Fruit fly (Drosophila melanogaster) whole organism, embryonic: Measurements from ENCODE around the gene Snx27.

Experiments
- ATbp ChIP-seq: fragments of 200-800 bp; sonication (Bioruptor generic); optimal IDR thresholded peaks from 2 replicates; lab custom pipeline; 2017; ENCODE audit warnings: missing biosample characterization, mild to moderate bottlenecking, missing genetic modification characterization, missing genetic modification reagents
- Ada2b ChIP-seq: fragments of 200-800 bp; sonication (Bioruptor generic); IDR thresholded peaks from 2 replicates; pipeline ENCODE4 v1.3.6; 2022; ENCODE audit warnings: missing biosample characterization, missing genetic modification characterization
- Adf1 ChIP-seq: fragments of 200-800 bp; sonication (Bioruptor generic); IDR thresholded peaks from 2 replicates; pipeline ENCODE4 v1.3.6; 2022; ENCODE audit warnings: missing biosample characterization, missing genetic modification characterization
- Antp ChIP-seq: fragments of 200-800 bp; sonication (Bioruptor generic); optimal IDR thresholded peaks from 3 replicates; lab custom pipeline; 2016; ENCODE audit warnings: missing biosample characterization, missing genetic modification characterization
- CG10274 ChIP-seq: fragments of 200-800 bp; sonication (Bioruptor generic); optimal IDR thresholded peaks from 3 replicates; lab custom pipeline; 2017; ENCODE audit warnings: missing biosample characterization, mild to moderate bottlenecking, missing genetic modification characterization
- CG11456 ChIP-seq: fragments of 200-800 bp; sonication (Bioruptor generic); IDR thresholded peaks from 3 replicates; pipeline ENCODE4 v1.3.6; 2022; ENCODE audit warnings: missing biosample characterization, missing genetic modification characterization
- CG11504 ChIP-seq: fragments of 200-800 bp; sonication (Bioruptor generic); optimal IDR thresholded peaks from 3 replicates; lab custom pipeline; 2019; ENCODE audit warnings: missing biosample characterization, mild to moderate bottlenecking, missing genetic modification characterization, moderate library complexity
- CG1233 ChIP-seq: fragments of 200-800 bp; sonication (Bioruptor generic); optimal IDR thresholded peaks from 4 replicates; lab custom pipeline; 2018; ENCODE audit warnings: missing biosample characterization, mild to moderate bottlenecking, missing genetic modification characterization
- CG14050 ChIP-seq: fragments of 200-800 bp; sonication (Bioruptor generic); IDR thresholded peaks from 3 replicates; pipeline ENCODE4 v1.3.6; 2022; ENCODE audit warnings: missing biosample characterization, missing genetic modification characterization
- CG16815 ChIP-seq: fragments of 200-800 bp; sonication (Bioruptor generic); optimal IDR thresholded peaks from 3 replicates; lab custom pipeline; 2017; ENCODE audit warnings: missing biosample characterization, mild to moderate bottlenecking, missing genetic modification characterization
- CG3065 ChIP-seq: fragments of 200-800 bp; sonication (Bioruptor generic); optimal IDR thresholded peaks from 2 replicates; lab custom pipeline; 2016; ENCODE audit warnings: missing biosample characterization, missing genetic modification characterization
- CG31388 ChIP-seq: fragments of 200-800 bp; sonication (Bioruptor generic); optimal IDR thresholded peaks from 2 replicates; lab custom pipeline; 2016; ENCODE audit warnings: missing biosample characterization, missing genetic modification characterization
- CG32772 ChIP-seq: fragments of 200-800 bp; sonication (Bioruptor generic); IDR thresholded peaks from 2 replicates; pipeline ENCODE4 v1.3.6; 2022; ENCODE audit warnings: missing biosample characterization, missing genetic modification characterization
- CG3847 ChIP-seq: fragments of 200-800 bp; sonication (Bioruptor generic); IDR thresholded peaks from 2 replicates; pipeline ENCODE4 v1.3.6; 2022; ENCODE audit warnings: missing biosample characterization, missing genetic modification characterization
- CG6765 ChIP-seq: fragments of 200-800 bp; sonication (Bioruptor generic); optimal IDR thresholded peaks from 3 replicates; lab custom pipeline; 2017; ENCODE audit warnings: missing biosample characterization, mild to moderate bottlenecking, missing genetic modification characterization
- CG8290 ChIP-seq, 3 experiments: fragments of 200-800 bp; sonication (Bioruptor generic); optimal IDR thresholded peaks; 2 replicates each; lab custom pipeline; 2016 to 2019; ENCODE audit warnings: missing biosample characterization in 3 of 3, missing genetic modification characterization in 3 of 3, mild to moderate bottlenecking in 2 of 3, moderate library complexity in 1 of 3
- CG8478 ChIP-seq: fragments of >200 bp; optimal IDR thresholded peaks from 2 replicates; lab custom pipeline; 2018
- CG9437 ChIP-seq: fragments of 200-800 bp; sonication (Bioruptor generic); optimal IDR thresholded peaks from 2 replicates; lab custom pipeline; 2018; ENCODE audit warnings: missing biosample characterization, mild to moderate bottlenecking, missing genetic modification characterization
- CHES-1-like ChIP-seq: fragments of 200-800 bp; sonication (Bioruptor generic); optimal IDR thresholded peaks from 2 replicates; lab custom pipeline; 2016; ENCODE audit warnings: missing biosample characterization, missing genetic modification characterization
- Doc3 ChIP-seq: fragments of 200-800 bp; sonication (Bioruptor generic); IDR thresholded peaks from 3 replicates; pipeline ENCODE4 v1.3.6; 2022; ENCODE audit warnings: missing biosample characterization, missing genetic modification characterization; ENCODE audit not compliant: partially characterized antibody
- Eip74EF ChIP-seq, 2 experiments: fragments of 200-800 bp in 1 of 2; fragments of >200 bp in 1 of 2; sonication (Bioruptor generic) in 1 of 2; optimal IDR thresholded peaks; 2 replicates each; lab custom pipeline; 2017 to 2019; ENCODE audit warnings: missing biosample characterization in 2 of 2, missing genetic modification characterization in 2 of 2, mild to moderate bottlenecking in 1 of 2, moderate library complexity in 1 of 2
- Elba2 ChIP-seq: fragments of 200-800 bp; sonication (Bioruptor generic); optimal IDR thresholded peaks from 3 replicates; lab custom pipeline; 2016; ENCODE audit warnings: missing biosample characterization, missing genetic modification characterization
- Ets97D ChIP-seq: fragments of 200-800 bp; sonication (Bioruptor generic); optimal IDR thresholded peaks from 3 replicates; lab custom pipeline; 2016; ENCODE audit warnings: missing biosample characterization, missing genetic modification characterization
- Hand ChIP-seq: fragments of 200-800 bp; sonication (Bioruptor generic); optimal IDR thresholded peaks from 2 replicates; lab custom pipeline; 2017; ENCODE audit warnings: mild to moderate bottlenecking, missing biosample characterization, missing genetic modification reagents, missing genetic modification characterization
- NC2α ChIP-seq: fragments of 200-800 bp; sonication (Bioruptor generic); optimal IDR thresholded peaks from 2 replicates; lab custom pipeline; 2016; ENCODE audit warnings: missing biosample characterization, missing genetic modification characterization
- Neu2 ChIP-seq: fragments of 200-800 bp; sonication (Bioruptor generic); optimal IDR thresholded peaks from 3 replicates; lab custom pipeline; 2016; ENCODE audit warnings: missing biosample characterization, missing genetic modification characterization, borderline replicate concordance
- Ravus ChIP-seq: fragments of 200-800 bp; sonication (Bioruptor generic); IDR thresholded peaks from 2 replicates; pipeline ENCODE4 v1.3.6; 2022; ENCODE audit warnings: missing biosample characterization, missing genetic modification characterization
- Scr ChIP-seq: fragments of 200-800 bp; sonication (Bioruptor generic); IDR thresholded peaks from 2 replicates; pipeline ENCODE4 v1.3.6; 2022; ENCODE audit warnings: missing biosample characterization, missing genetic modification characterization; ENCODE audit not compliant: partially characterized antibody
- Taf1 ChIP-seq: fragments of 200-800 bp; sonication (Bioruptor generic); IDR thresholded peaks from 2 replicates; pipeline ENCODE4 v1.3.6; 2022; ENCODE audit warnings: missing biosample characterization, missing genetic modification characterization
- ab ChIP-seq: fragments of 200-800 bp; sonication (Bioruptor generic); optimal IDR thresholded peaks from 2 replicates; lab custom pipeline; 2016; ENCODE audit warnings: missing biosample characterization, missing genetic modification characterization
- ac ChIP-seq: fragments of 200-800 bp; sonication (Bioruptor generic); optimal IDR thresholded peaks from 3 replicates; lab custom pipeline; 2017; ENCODE audit warnings: missing biosample characterization, mild to moderate bottlenecking, missing genetic modification characterization
- ase ChIP-seq: fragments of 200-800 bp; sonication (Bioruptor generic); IDR thresholded peaks from 3 replicates; pipeline ENCODE4 v1.3.6; 2022; ENCODE audit warnings: missing biosample characterization, missing genetic modification characterization
- ash1 ChIP-seq: fragments of 200-800 bp; sonication (Bioruptor generic); optimal IDR thresholded peaks from 2 replicates; lab custom pipeline; 2018; ENCODE audit warnings: missing biosample characterization, mild to moderate bottlenecking, missing genetic modification characterization
- caup ChIP-seq: fragments of 200-800 bp; sonication (Bioruptor generic); optimal IDR thresholded peaks from 3 replicates; lab custom pipeline; 2017; ENCODE audit warnings: missing biosample characterization, mild to moderate bottlenecking, missing genetic modification characterization, moderate library complexity; ENCODE audit not compliant: severe bottlenecking
- ci ChIP-seq: fragments of 200-800 bp; sonication (Bioruptor generic); IDR thresholded peaks from 3 replicates; pipeline ENCODE4 v1.3.6; 2022; ENCODE audit warnings: missing biosample characterization, missing genetic modification characterization
- eve ChIP-seq, 2 experiments: fragments of >200 bp; optimal IDR thresholded peaks; 2 replicates each; lab custom pipeline; 2017; ENCODE audit warnings: missing biosample characterization in 2 of 2, missing genetic modification characterization in 2 of 2
- ftz-f1 ChIP-seq: fragments of 200-800 bp; sonication (Bioruptor generic); optimal IDR thresholded peaks from 2 replicates; lab custom pipeline; 2016; ENCODE audit warnings: missing biosample characterization, missing genetic modification characterization
- gro ChIP-seq: fragments of 200-800 bp; sonication (Bioruptor generic); optimal IDR thresholded peaks from 2 replicates; lab custom pipeline; 2016; ENCODE audit warnings: missing biosample characterization, missing genetic modification characterization
- jigr1 ChIP-seq: fragments of 200-800 bp; sonication (Bioruptor generic); IDR thresholded peaks from 3 replicates; pipeline ENCODE4 v1.3.6; 2022; ENCODE audit warnings: missing biosample characterization, missing genetic modification characterization
- klu ChIP-seq: fragments of 200-800 bp; sonication (Bioruptor generic); IDR thresholded peaks from 2 replicates; pipeline ENCODE4 v1.3.6; 2022; ENCODE audit warnings: missing biosample characterization, missing genetic modification characterization
- kni ChIP-seq: fragments of 200-800 bp; sonication (Bioruptor generic); optimal IDR thresholded peaks from 3 replicates; lab custom pipeline; 2017; ENCODE audit warnings: mild to moderate bottlenecking, missing biosample characterization, missing genetic modification reagents, missing genetic modification characterization
- lmd ChIP-seq: fragments of 200-800 bp; sonication (Bioruptor generic); IDR thresholded peaks from 2 replicates; pipeline ENCODE4 v1.3.6; 2022; ENCODE audit warnings: missing biosample characterization, missing genetic modification characterization
- salm ChIP-seq: fragments of 200-800 bp; sonication (Bioruptor generic); optimal IDR thresholded peaks from 2 replicates; lab custom pipeline; 2018; ENCODE audit warnings: missing biosample characterization, mild to moderate bottlenecking, missing genetic modification characterization
- schlank ChIP-seq: fragments of 200-800 bp; sonication (Bioruptor generic); optimal IDR thresholded peaks from 2 replicates; lab custom pipeline; 2018; ENCODE audit warnings: missing biosample characterization, mild to moderate bottlenecking, missing genetic modification characterization
- sens ChIP-seq: fragments of 200-800 bp; sonication (Bioruptor generic); peaks from one replicate; lab custom pipeline; 2016; ENCODE audit warnings: missing biosample characterization, missing genetic modification characterization
- slbo ChIP-seq: fragments of 200-800 bp; sonication (Bioruptor generic); IDR thresholded peaks from 2 replicates; pipeline ENCODE4 v1.3.6; 2022; ENCODE audit warnings: missing biosample characterization, missing genetic modification characterization
- sqz ChIP-seq: fragments of 200-800 bp; sonication (Bioruptor generic); optimal IDR thresholded peaks from 3 replicates; lab custom pipeline; 2018; ENCODE audit warnings: missing biosample characterization, mild to moderate bottlenecking, missing genetic modification characterization
- unpg ChIP-seq: fragments of 200-800 bp; sonication (Bioruptor generic); optimal IDR thresholded peaks from 3 replicates; lab custom pipeline; 2018; ENCODE audit warnings: missing biosample characterization, mild to moderate bottlenecking, missing genetic modification characterization, moderate library complexity

Snx27 gene

DNA sequence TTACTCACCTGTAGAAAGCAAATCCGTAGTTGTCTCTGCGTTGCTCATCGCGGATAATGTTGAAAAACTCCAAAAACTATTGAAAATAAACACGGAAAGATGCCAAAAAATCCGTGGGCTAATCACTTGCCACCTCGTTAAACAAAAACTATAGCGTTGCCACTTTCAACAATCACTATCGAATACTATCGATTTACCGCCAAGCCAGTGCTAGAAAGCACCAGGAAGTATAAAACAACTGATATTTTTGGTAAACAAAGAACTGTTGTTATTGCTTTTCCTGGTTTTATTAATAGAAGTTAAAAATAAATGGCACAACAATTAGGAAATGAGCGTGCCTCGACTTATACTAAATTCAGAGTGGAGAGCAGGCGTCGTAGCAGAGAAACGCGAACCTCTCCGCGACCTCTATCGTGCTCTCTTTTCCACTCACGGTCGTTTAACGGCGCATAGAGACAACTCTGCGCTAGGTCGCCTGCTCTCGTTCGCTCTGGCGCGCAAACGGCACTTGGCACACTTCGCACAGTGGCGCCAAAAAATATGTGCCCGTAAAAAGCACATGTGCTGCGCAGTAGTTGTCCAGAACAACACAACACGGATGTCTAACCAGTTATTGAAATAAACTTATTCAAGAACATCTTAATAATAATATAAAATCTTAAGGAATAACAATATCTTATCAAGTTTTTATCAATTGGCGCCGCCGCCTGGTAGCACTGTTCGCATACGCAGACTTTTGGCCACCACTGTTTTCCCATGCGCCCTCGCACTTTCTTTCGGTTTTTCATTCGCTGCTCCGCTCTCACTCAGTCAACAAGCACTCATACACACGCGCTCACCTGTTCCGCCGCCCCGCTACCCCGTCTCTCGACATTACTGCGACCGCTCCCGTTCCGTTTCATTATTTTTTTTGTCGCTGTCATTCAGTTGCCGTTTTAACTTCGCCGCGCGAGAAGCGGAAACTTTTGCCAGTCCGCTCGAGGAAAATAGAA lies 17.3 kb upstream of the Snx27 start, which contains the start of the genes lin-52 and CG15771 (continued):
- TF ChIP-seq ash1, result no peak
- TF ChIP-seq Ets97D (GFP tag; lab: Kevin White, UChicago), result peak; percentile 65
- TF ChIP-seq ab (GFP tag; lab: Kevin White, UChicago), result peak; percentile 85
- TF ChIP-seq Taf1 (GFP tag; lab: Robert Waterston, UW), result peak; percentile 93
- peak; percentile 99 for TF ChIP-seq kni (GFP tag; lab: Kevin White, UChicago)
- peak; percentile 56 for TF ChIP-seq Antp
- peak; percentile 71 for TF ChIP-seq Scr (GFP tag; lab: Robert Waterston, UW)
- peak in 1 of 2 experiments; percentile 94 for TF ChIP-seq Eip74EF (GFP tag; optimal IDR thresholded peaks at IDR 0.05; lab: Kevin White, UChicago)
- no peak for TF ChIP-seq eve (GFP tag; optimal IDR thresholded peaks at IDR 0.05; lab: Kevin White, UChicago)
- TF ChIP-seq ci, result peak; percentile 94
- peak; percentile 93 for TF ChIP-seq Ada2b (GFP tag; lab: Robert Waterston, UW)
- TF ChIP-seq ftz-f1, result peak; percentile 47
- TF ChIP-seq CG11456 (GFP tag; lab: Robert Waterston, UW), result peak; percentile 93
- TF ChIP-seq ATbp (GFP tag; lab: Kevin White, UChicago), result peak; percentile 95
- TF ChIP-seq salm (tag; lab: Kevin White, UChicago), result peak; percentile 90
- TF ChIP-seq CHES-1-like (GFP tag; lab: Kevin White, UChicago), result peak; percentile 33
- TF ChIP-seq CG1233 (GFP tag; lab: Kevin White, UChicago), result peak; percentile 91
- peak; percentile 82 for TF ChIP-seq CG8290 (GFP tag; optimal IDR thresholded peaks at IDR 0.05; lab: Kevin White, UChicago)
- TF ChIP-seq CG8290 (tag; optimal IDR thresholded peaks at IDR 0.05; lab: Kevin White, UChicago), result peak; percentile 64 to 69
- TF ChIP-seq CG10274, result peak; percentile 84
- TF ChIP-seq NC2α, result no peak
- peak; percentile 63 for TF ChIP-seq gro (GFP tag; lab: Kevin White, UChicago)
- TF ChIP-seq Neu2 (GFP tag; lab: Kevin White, UChicago), result no peak
- peak; percentile 91 for TF ChIP-seq CG14050 (GFP tag; lab: Robert Waterston, UW)
- peak; percentile 91 for TF ChIP-seq schlank (tag; lab: Kevin White, UChicago)
- peak; percentile 94 for TF ChIP-seq unpg
- peak; percentile 96 for TF ChIP-seq slbo (GFP tag; lab: Robert Waterston, UW)
- TF ChIP-seq CG16815, result peak; percentile 94
- TF ChIP-seq CG6765, result peak; percentile 95
- TF ChIP-seq klu, result peak; percentile 98
- TF ChIP-seq sens, result peak; percentile 97
- TF ChIP-seq ase, result peak; percentile 92
- TF ChIP-seq ac (GFP tag; lab: Kevin White, UChicago), result peak; percentile 81
- peak; percentile 60 for TF ChIP-seq CG31388 (GFP tag; lab: Kevin White, UChicago)
- TF ChIP-seq Ravus (GFP tag; lab: Robert Waterston, UW), result peak; percentile 62
- peak; percentile 76 for TF ChIP-seq CG3065 (GFP tag; lab: Kevin White, UChicago)
- TF ChIP-seq caup (GFP tag; lab: Kevin White, UChicago), result peak; percentile 94
- TF ChIP-seq CG3847, result peak; percentile 96
- peak; percentile 65; the same call in 2 of the 3 replicates for TF ChIP-seq Doc3 (GFP tag; lab: Robert Waterston, UW)
- TF ChIP-seq Hand (GFP tag; lab: Kevin White, UChicago), result peak; percentile 96
- peak; percentile 85 for TF ChIP-seq CG9437 (GFP tag; lab: Kevin White, UChicago)
- no peak for TF ChIP-seq Elba2
- TF ChIP-seq sqz (GFP tag; lab: Kevin White, UChicago), result peak; percentile 96
- TF ChIP-seq CG11504, result peak; percentile 94
- TF ChIP-seq CG32772 (GFP tag; lab: Robert Waterston, UW), result peak; percentile 94
- TF ChIP-seq CG8478 (lab: Kevin White, UChicago), result peak; percentile 6
- TF ChIP-seq lmd (GFP tag; lab: Robert Waterston, UW), result peak; percentile 97
- TF ChIP-seq jigr1 (GFP tag; lab: Robert Waterston, UW), result peak; percentile 91
- TF ChIP-seq Adf1 (GFP tag; lab: Robert Waterston, UW), result peak; percentile 86
